Worm (Caenorhabditis elegans) whole organism, mixed stage, embryonic: ENCODE data around the gene glb-3.

Experiments used
- ceh-39 ChIP-seq: fragments of 150-350 bp; optimal IDR thresholded peaks from 2 replicates; lab custom pipeline; 2014; ENCODE audit warnings: missing biosample characterization, missing genetic modification characterization
- lin-32 ChIP-seq: fragments of 200-800 bp; sonication (Bioruptor generic); optimal IDR thresholded peaks from 2 replicates; lab custom pipeline; 2018; ENCODE audit warnings: mild to moderate bottlenecking, missing genetic modification characterization, missing compliant biosample characterization
- mab-5 ChIP-seq: fragments of 150-350 bp; optimal IDR thresholded peaks from 2 replicates; lab custom pipeline; 2014; ENCODE audit warnings: missing biosample characterization, missing genetic modification characterization
- nhr-12 ChIP-seq: fragments of 150-350 bp; optimal IDR thresholded peaks from 2 replicates; lab custom pipeline; 2014; ENCODE audit warnings: missing biosample characterization, missing genetic modification characterization
- unc-62 ChIP-seq: fragments of 150-350 bp; optimal IDR thresholded peaks from 2 replicates; lab custom pipeline; 2014; ENCODE audit warnings: missing biosample characterization, missing genetic modification reagents, missing genetic modification characterization
- zip-8 ChIP-seq: fragments of 150-350 bp; optimal IDR thresholded peaks from 2 replicates; lab custom pipeline; 2014; ENCODE audit warnings: missing biosample characterization, missing genetic modification characterization

- TF ChIP-seq mab-5 (tag; lab: Kevin White, UChicago) (no peak), lin-32 (GFP tag; lab: Kevin White, UChicago) (no peak), zip-8 (tag; lab: Kevin White, UChicago) (no peak), nhr-12 (tag; lab: Kevin White, UChicago) (no peak), unc-62 (GFP tag; lab: Kevin White, UChicago) (no peak), ceh-39 (tag; lab: Kevin White, UChicago) (no peak)
These were observed 9.5 kb upstream of the glb-3 start, which contains the start of gene C06H2.2 for ce11 chrV:11124922-11125321.
